Worm (Caenorhabditis elegans) whole organism, late embryonic: ENCODE measurements around the gene str-86.

ENCODE experiments used
- lim-6 ChIP-seq: sonication (generic microtip); optimal IDR thresholded peaks from 2 replicates; lab custom pipeline; 2016; ENCODE audit warnings: missing genetic modification characterization, missing compliant biosample characterization
- madf-2 ChIP-seq: sonication (generic microtip); optimal IDR thresholded peaks from 2 replicates; lab custom pipeline; 2017; ENCODE audit warnings: missing genetic modification characterization, missing compliant biosample characterization
- npax-4 ChIP-seq: sonication (generic microtip); optimal IDR thresholded peaks from 2 replicates; lab custom pipeline; 2016; ENCODE audit warnings: missing genetic modification characterization, missing compliant biosample characterization
- pha-4 ChIP-seq: fragments of 150-350 bp; optimal IDR thresholded peaks from 2 replicates; lab custom pipeline; 2018; ENCODE audit warnings: missing biosample characterization, missing genetic modification reagents, missing genetic modification characterization

DNA sequence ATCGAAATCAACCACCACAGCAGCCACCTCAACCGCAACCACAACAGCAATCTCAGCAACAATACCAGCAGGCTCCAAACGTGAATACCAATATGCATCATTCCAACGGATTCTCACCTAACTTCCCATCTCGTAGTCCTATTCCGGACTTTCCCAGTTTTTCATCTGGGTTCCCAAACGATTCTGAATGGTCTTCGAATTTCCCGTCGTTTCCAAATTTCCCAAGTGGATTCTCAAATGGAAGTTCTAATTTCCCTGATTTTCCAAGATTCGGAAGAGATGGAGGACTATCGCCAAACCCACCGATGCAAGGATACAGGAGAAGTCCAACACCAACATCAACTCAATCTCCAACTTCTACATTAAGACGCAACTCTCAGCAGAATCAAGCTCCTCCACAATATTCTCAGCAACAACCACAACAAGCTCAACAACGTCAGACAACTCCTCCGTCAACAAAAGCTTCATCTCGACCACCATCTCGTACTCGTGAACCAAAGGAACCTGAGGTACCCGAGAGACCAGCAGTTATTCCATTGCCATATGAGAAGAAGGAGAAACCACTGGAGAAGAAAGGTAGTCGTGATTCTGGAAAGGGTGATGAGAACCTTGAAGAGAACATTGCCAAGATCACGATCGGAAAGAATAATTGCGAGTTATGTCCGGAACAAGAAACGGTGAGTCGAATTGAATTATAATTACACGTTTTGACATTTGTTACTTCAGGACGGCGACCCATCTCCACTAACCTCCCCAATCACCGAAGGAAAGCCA, 45.8 kb downstream of the str-86 start:
- TF ChIP-seq madf-2 (tag; lab: Kevin White, UChicago) (no peak), npax-4 (tag; lab: Kevin White, UChicago) (no peak), lim-6 (tag; lab: Kevin White, UChicago) (no peak), pha-4 (no peak)
